Fruit fly (Drosophila melanogaster) whole organism, embryonic: ENCODE measurements around the gene CG16779.

Experiments
- Bteb2 ChIP-seq: fragments of 200-800 bp; sonication (Bioruptor generic); optimal IDR thresholded peaks from 2 replicates; lab custom pipeline; 2016; ENCODE audit warnings: missing biosample characterization, missing genetic modification characterization
- CG11247 ChIP-seq: fragments of 200-800 bp; sonication (Bioruptor generic); IDR thresholded peaks from 2 replicates; pipeline ENCODE4 v1.3.6; 2022; ENCODE audit warnings: missing biosample characterization, missing genetic modification characterization
- CG12769 ChIP-seq: fragments of 200-800 bp; sonication (Bioruptor generic); optimal IDR thresholded peaks from 2 replicates; lab custom pipeline; 2019; ENCODE audit warnings: missing biosample characterization, mild to moderate bottlenecking, missing genetic modification characterization, moderate library complexity
- CG13775 ChIP-seq: fragments of 200-800 bp; sonication (Bioruptor generic); optimal IDR thresholded peaks from 3 replicates; lab custom pipeline; 2017; ENCODE audit warnings: missing biosample characterization, mild to moderate bottlenecking, missing genetic modification characterization
- CG13894 ChIP-seq: fragments of 200-800 bp; sonication (Bioruptor generic); optimal IDR thresholded peaks from 3 replicates; lab custom pipeline; 2018; ENCODE audit warnings: missing biosample characterization, mild to moderate bottlenecking, missing genetic modification characterization, moderate library complexity
- CG14667 ChIP-seq: fragments of 200-800 bp; sonication (Bioruptor generic); IDR thresholded peaks from 2 replicates; pipeline ENCODE4 v1.3.6; 2022; ENCODE audit warnings: missing biosample characterization, missing genetic modification characterization
- CG15269 ChIP-seq: fragments of 200-800 bp; sonication (Bioruptor generic); optimal IDR thresholded peaks from 2 replicates; lab custom pipeline; 2018; ENCODE audit warnings: missing biosample characterization, mild to moderate bottlenecking, missing genetic modification characterization, moderate library complexity
- CG15514 ChIP-seq: fragments of 200-800 bp; sonication (Bioruptor generic); optimal IDR thresholded peaks from 3 replicates; lab custom pipeline; 2017; ENCODE audit warnings: missing biosample characterization, missing genetic modification characterization, mild to moderate bottlenecking, moderate library complexity, missing genetic modification reagents
- CG16813 ChIP-seq: fragments of 200-800 bp; sonication (Bioruptor generic); IDR thresholded peaks from 3 replicates; pipeline ENCODE4 v1.3.6; 2022; ENCODE audit warnings: missing biosample characterization, missing genetic modification characterization; ENCODE audit not compliant: partially characterized antibody
- CG17186 ChIP-seq: fragments of 200-800 bp; sonication (Bioruptor generic); optimal IDR thresholded peaks from 3 replicates; lab custom pipeline; 2017; ENCODE audit warnings: missing biosample characterization, missing genetic modification reagents, missing genetic modification characterization
- CG2678 ChIP-seq: fragments of 200-800 bp; sonication (Bioruptor generic); optimal IDR thresholded peaks from 3 replicates; lab custom pipeline; 2019; ENCODE audit warnings: missing biosample characterization, mild to moderate bottlenecking, missing genetic modification characterization, moderate library complexity
- CG31365 ChIP-seq: fragments of 200-800 bp; sonication (Bioruptor generic); optimal IDR thresholded peaks from 2 replicates; lab custom pipeline; 2018; ENCODE audit warnings: missing biosample characterization, mild to moderate bottlenecking, missing genetic modification characterization
- CG3838 ChIP-seq: fragments of 200-800 bp; sonication (Bioruptor generic); optimal IDR thresholded peaks from 3 replicates; lab custom pipeline; 2016; ENCODE audit warnings: missing biosample characterization, missing genetic modification characterization
- CG4404 ChIP-seq: fragments of 200-800 bp; sonication (Bioruptor generic); IDR thresholded peaks from 2 replicates; pipeline ENCODE4 v1.3.6; 2022; ENCODE audit warnings: missing biosample characterization, missing genetic modification characterization
- CG6175 ChIP-seq: fragments of 200-800 bp; sonication (Bioruptor generic); IDR thresholded peaks from 3 replicates; pipeline ENCODE4 v1.3.6; 2022; ENCODE audit warnings: missing biosample characterization, missing genetic modification characterization
- CG6254 ChIP-seq: fragments of 200-800 bp; sonication (Bioruptor generic); optimal IDR thresholded peaks from 3 replicates; lab custom pipeline; 2017; ENCODE audit warnings: mild to moderate bottlenecking, missing biosample characterization, missing genetic modification reagents, missing genetic modification characterization
- CG6813 ChIP-seq: fragments of 200-800 bp; sonication (Bioruptor generic); optimal IDR thresholded peaks from 2 replicates; lab custom pipeline; 2017; ENCODE audit warnings: missing biosample characterization, missing genetic modification characterization, mild to moderate bottlenecking, moderate library complexity, missing genetic modification reagents
- CG8290 ChIP-seq, 3 experiments: fragments of 200-800 bp; sonication (Bioruptor generic); optimal IDR thresholded peaks; 2 replicates each; lab custom pipeline; 2016 to 2019; ENCODE audit warnings: missing biosample characterization in 3 of 3, missing genetic modification characterization in 3 of 3, mild to moderate bottlenecking in 2 of 3, moderate library complexity in 1 of 3
- CG8359 ChIP-seq: fragments of 200-800 bp; sonication (Bioruptor generic); optimal IDR thresholded peaks from 2 replicates; lab custom pipeline; 2017; ENCODE audit warnings: missing biosample characterization, mild to moderate bottlenecking, missing genetic modification characterization, borderline replicate concordance
- CG9437 ChIP-seq: fragments of 200-800 bp; sonication (Bioruptor generic); optimal IDR thresholded peaks from 2 replicates; lab custom pipeline; 2018; ENCODE audit warnings: missing biosample characterization, mild to moderate bottlenecking, missing genetic modification characterization
- CkIIα-i1 ChIP-seq: fragments of 200-800 bp; sonication (Bioruptor generic); IDR thresholded peaks from 2 replicates; pipeline ENCODE4 v1.3.6; 2022; ENCODE audit warnings: missing biosample characterization, missing genetic modification characterization
- Fer1 ChIP-seq: fragments of 200-800 bp; sonication (Bioruptor generic); optimal IDR thresholded peaks from 2 replicates; lab custom pipeline; 2017; ENCODE audit warnings: missing biosample characterization, mild to moderate bottlenecking, missing genetic modification characterization
- HLH54F ChIP-seq: fragments of 200-800 bp; sonication (Bioruptor generic); optimal IDR thresholded peaks from 3 replicates; lab custom pipeline; 2016; ENCODE audit warnings: missing biosample characterization, missing genetic modification characterization
- Hmx ChIP-seq: fragments of 200-800 bp; sonication (Bioruptor generic); optimal IDR thresholded peaks from 2 replicates; lab custom pipeline; 2016; ENCODE audit warnings: missing biosample characterization, missing genetic modification characterization
- Hr3 ChIP-seq: fragments of 200-800 bp; sonication (Bioruptor generic); optimal IDR thresholded peaks from 3 replicates; lab custom pipeline; 2016; ENCODE audit warnings: missing biosample characterization, missing genetic modification characterization
- Hr78 ChIP-seq, 2 experiments: fragments of 200-800 bp in 1 of 2; fragments of >200 bp in 1 of 2; sonication (Bioruptor generic) in 1 of 2; optimal IDR thresholded peaks; 2 replicates each; lab custom pipeline; 2017 to 2019; ENCODE audit warnings: missing biosample characterization in 2 of 2, missing genetic modification characterization in 2 of 2, mild to moderate bottlenecking in 1 of 2, moderate library complexity in 1 of 2
- Med ChIP-seq: fragments of 200-800 bp; sonication (Bioruptor generic); peaks from one replicate; lab custom pipeline; 2016; ENCODE audit warnings: missing biosample characterization, missing genetic modification characterization, mild to moderate bottlenecking, inconsistent platforms, moderate library complexity
- Ptx1 ChIP-seq: fragments of 200-800 bp; sonication (Bioruptor generic); IDR thresholded peaks from 2 replicates; pipeline ENCODE4 v1.3.6; 2022; ENCODE audit warnings: missing biosample characterization, missing genetic modification characterization
- Sry-δ ChIP-seq: fragments of 200-800 bp; sonication (Bioruptor generic); optimal IDR thresholded peaks from 2 replicates; lab custom pipeline; 2016; ENCODE audit warnings: missing biosample characterization, missing genetic modification characterization
- abd-A ChIP-seq: fragments of 200-800 bp; sonication (Bioruptor generic); optimal IDR thresholded peaks from 3 replicates; lab custom pipeline; 2019; ENCODE audit warnings: missing biosample characterization, mild to moderate bottlenecking, missing genetic modification characterization, moderate library complexity
- ato ChIP-seq: fragments of 200-800 bp; sonication (Bioruptor generic); IDR thresholded peaks from 2 replicates; pipeline ENCODE4 v1.3.6; 2022; ENCODE audit warnings: missing biosample characterization, missing genetic modification characterization; ENCODE audit not compliant: partially characterized antibody
- cas ChIP-seq: fragments of 200-800 bp; sonication (Bioruptor generic); IDR thresholded peaks from 2 replicates; pipeline ENCODE4 v1.3.6; 2022; ENCODE audit warnings: missing biosample characterization, missing genetic modification characterization
- caup ChIP-seq: fragments of 200-800 bp; sonication (Bioruptor generic); optimal IDR thresholded peaks from 3 replicates; lab custom pipeline; 2017; ENCODE audit warnings: missing biosample characterization, mild to moderate bottlenecking, missing genetic modification characterization, moderate library complexity; ENCODE audit not compliant: severe bottlenecking
- chinmo ChIP-seq: fragments of 200-800 bp; sonication (Bioruptor generic); IDR thresholded peaks from 4 replicates; pipeline ENCODE4 v1.3.6; 2022; ENCODE audit warnings: missing biosample characterization, missing genetic modification characterization; ENCODE audit not compliant: partially characterized antibody
- ems ChIP-seq: fragments of 200-800 bp; sonication (Bioruptor generic); optimal IDR thresholded peaks from 3 replicates; lab custom pipeline; 2016; ENCODE audit warnings: missing biosample characterization, missing genetic modification characterization
- exex ChIP-seq: fragments of 200-800 bp; sonication (Bioruptor generic); optimal IDR thresholded peaks from 4 replicates; lab custom pipeline; 2018; ENCODE audit warnings: missing biosample characterization, mild to moderate bottlenecking, missing genetic modification characterization, moderate library complexity
- ftz-f1 ChIP-seq: fragments of 200-800 bp; sonication (Bioruptor generic); optimal IDR thresholded peaks from 2 replicates; lab custom pipeline; 2016; ENCODE audit warnings: missing biosample characterization, missing genetic modification characterization
- inv ChIP-seq: fragments of 200-800 bp; sonication (Bioruptor generic); IDR thresholded peaks from 2 replicates; pipeline ENCODE4 v1.3.6; 2022; ENCODE audit warnings: missing biosample characterization, missing genetic modification characterization; ENCODE audit not compliant: partially characterized antibody
- kni ChIP-seq: fragments of 200-800 bp; sonication (Bioruptor generic); optimal IDR thresholded peaks from 3 replicates; lab custom pipeline; 2017; ENCODE audit warnings: mild to moderate bottlenecking, missing biosample characterization, missing genetic modification reagents, missing genetic modification characterization
- luna ChIP-seq: fragments of 200-800 bp; sonication (Bioruptor generic); optimal IDR thresholded peaks from 2 replicates; lab custom pipeline; 2016; ENCODE audit warnings: missing biosample characterization, missing genetic modification characterization
- nau ChIP-seq: fragments of 200-800 bp; sonication (Bioruptor generic); optimal IDR thresholded peaks from 3 replicates; lab custom pipeline; 2017; ENCODE audit warnings: missing biosample characterization, mild to moderate bottlenecking, missing genetic modification characterization, missing genetic modification reagents
- pb ChIP-seq: fragments of 200-800 bp; sonication (Bioruptor generic); optimal IDR thresholded peaks from 3 replicates; lab custom pipeline; 2016; ENCODE audit warnings: missing biosample characterization, missing genetic modification characterization
- ranshi ChIP-seq: fragments of 200-800 bp; sonication (Bioruptor generic); IDR thresholded peaks from 2 replicates; pipeline ENCODE4 v1.3.6; 2022; ENCODE audit warnings: missing biosample characterization, missing genetic modification characterization
- scrt ChIP-seq: fragments of 200-800 bp; sonication (Bioruptor generic); optimal IDR thresholded peaks from 2 replicates; lab custom pipeline; 2018; ENCODE audit warnings: missing biosample characterization, mild to moderate bottlenecking, missing genetic modification characterization, moderate library complexity
- sd ChIP-seq: fragments of 200-800 bp; sonication (Bioruptor generic); optimal IDR thresholded peaks from 3 replicates; lab custom pipeline; 2018; ENCODE audit warnings: missing biosample characterization, mild to moderate bottlenecking, missing genetic modification characterization, moderate library complexity
- so ChIP-seq: fragments of 200-800 bp; sonication (Bioruptor generic); IDR thresholded peaks from 3 replicates; pipeline ENCODE4 v1.3.6; 2022; ENCODE audit warnings: missing biosample characterization, missing genetic modification characterization
- zf30C ChIP-seq: fragments of 200-800 bp; sonication (Bioruptor generic); optimal IDR thresholded peaks from 3 replicates; lab custom pipeline; 2018; ENCODE audit warnings: missing biosample characterization, mild to moderate bottlenecking, missing genetic modification characterization

The CG16779 gene

DNA sequence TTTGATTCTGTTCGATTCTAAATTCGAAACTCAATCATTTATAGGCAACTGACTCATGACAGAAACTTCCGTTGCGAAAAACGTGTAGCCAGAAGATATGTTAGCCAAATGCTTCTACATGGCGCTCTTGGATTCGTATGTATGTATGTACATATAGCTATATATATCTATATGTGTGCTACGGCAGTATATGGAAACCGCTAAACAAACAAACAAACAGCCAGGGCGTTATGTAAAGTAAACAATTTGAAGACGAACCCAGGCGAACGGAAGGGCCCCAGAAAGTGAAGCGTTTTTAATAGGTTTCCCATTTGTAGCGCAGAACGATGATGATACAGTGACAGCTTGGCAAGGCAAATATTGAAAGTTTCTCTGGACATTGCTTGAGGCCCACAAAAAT is 36.4 kb upstream of the CG16779 start (continued):
- peak; percentile 8 for TF ChIP-seq CG2678 (tag; lab: Kevin White, UChicago)

DNA sequence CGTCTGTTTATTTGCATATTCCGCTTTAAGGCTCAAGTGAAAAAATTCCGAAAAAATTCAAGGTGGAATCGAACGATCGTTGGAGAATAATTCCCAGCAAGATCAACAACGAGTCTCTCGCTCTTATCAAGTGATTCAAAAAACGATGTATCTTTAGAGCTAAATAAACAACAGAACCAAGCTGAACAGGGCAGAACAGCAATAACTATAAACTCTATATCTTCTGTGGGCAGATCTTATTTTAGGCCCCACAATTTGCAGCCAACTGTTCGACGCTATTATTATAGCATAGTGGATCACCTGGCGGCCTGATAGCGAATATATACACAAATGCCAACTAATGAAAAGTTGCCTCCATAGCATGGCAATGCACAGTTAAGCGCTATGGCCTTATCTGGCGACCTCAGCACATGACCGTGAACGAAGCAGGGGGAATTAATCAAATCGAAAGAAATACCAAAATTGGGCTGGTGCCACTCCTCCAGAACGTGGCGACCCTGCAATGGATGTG is 36.0 kb upstream of the CG16779 start:
- no peak for TF ChIP-seq CG31365 (tag; lab: Kevin White, UChicago)
- TF ChIP-seq scrt = no peak
- no peak for TF ChIP-seq CG16813
- no peak for TF ChIP-seq CkIIα-i1 (GFP tag; lab: Robert Waterston, UW)
- TF ChIP-seq Sry-δ (GFP tag; lab: Kevin White, UChicago) = no peak
- TF ChIP-seq CG9437 (GFP tag; lab: Kevin White, UChicago) = no peak
- TF ChIP-seq Hr78 (GFP tag; optimal IDR thresholded peaks at IDR 0.05; lab: Kevin White, UChicago) = peak in 1 of 2 experiments; percentile 67
- TF ChIP-seq so (GFP tag; lab: Robert Waterston, UW) = no peak
- TF ChIP-seq Med (GFP tag; lab: Kevin White, UChicago) = peak; percentile 53
- no peak for TF ChIP-seq CG6254 (GFP tag; lab: Kevin White, UChicago)
- peak; percentile 21 for TF ChIP-seq HLH54F
- TF ChIP-seq Bteb2 (GFP tag; lab: Kevin White, UChicago) = no peak
- TF ChIP-seq cas (GFP tag; lab: Robert Waterston, UW) = no peak
- peak; percentile 33 for TF ChIP-seq abd-A (tag; lab: Kevin White, UChicago)
- TF ChIP-seq CG6813 (GFP tag; lab: Kevin White, UChicago) = no peak
- TF ChIP-seq sd (tag; lab: Kevin White, UChicago) = peak; percentile 69
- no peak for TF ChIP-seq luna
- no peak for TF ChIP-seq CG6175 (GFP tag; lab: Robert Waterston, UW)
- no peak for TF ChIP-seq pb
- no peak for TF ChIP-seq CG13775 (GFP tag; lab: Kevin White, UChicago)
- peak; percentile 19 for TF ChIP-seq Fer1 (GFP tag; lab: Kevin White, UChicago)
- peak; percentile 62 for TF ChIP-seq CG12769 (tag; lab: Kevin White, UChicago)
- no peak for TF ChIP-seq ranshi (GFP tag; lab: Robert Waterston, UW)
- TF ChIP-seq CG8359 (GFP tag; lab: Kevin White, UChicago) = no peak
- no peak for TF ChIP-seq Hmx
- TF ChIP-seq CG11247 (GFP tag; lab: Robert Waterston, UW) = no peak
- no peak for TF ChIP-seq inv (GFP tag; lab: Robert Waterston, UW)
- no peak for TF ChIP-seq ato (GFP tag; lab: Robert Waterston, UW)
- peak; percentile 9 for TF ChIP-seq CG15269 (tag; lab: Kevin White, UChicago)
- TF ChIP-seq nau (GFP tag; lab: Kevin White, UChicago) = no peak
- peak; percentile 93 for TF ChIP-seq ftz-f1 (GFP tag; lab: Kevin White, UChicago)
- peak; percentile 82; the same call in 2 of the 4 replicates for TF ChIP-seq chinmo (GFP tag; lab: Robert Waterston, UW)
- TF ChIP-seq CG4404 (GFP tag; lab: Robert Waterston, UW) = no peak
- no peak for TF ChIP-seq Ptx1 (GFP tag; lab: Robert Waterston, UW)
- TF ChIP-seq ems (GFP tag; lab: Kevin White, UChicago) = no peak
- TF ChIP-seq Hr3 (GFP tag; lab: Kevin White, UChicago) = no peak
- TF ChIP-seq CG3838 = no peak
- TF ChIP-seq zf30C (GFP tag; lab: Kevin White, UChicago) = no peak
- peak; percentile 15 for TF ChIP-seq caup (GFP tag; lab: Kevin White, UChicago)
- TF ChIP-seq CG15514 = peak; percentile 41
- TF ChIP-seq kni (GFP tag; lab: Kevin White, UChicago) = no peak
- no peak for TF ChIP-seq CG17186 (GFP tag; lab: Kevin White, UChicago)
- TF ChIP-seq exex (tag; lab: Kevin White, UChicago) = peak; percentile 72
- TF ChIP-seq CG13894 = peak; percentile 98
- no peak for TF ChIP-seq CG14667 (GFP tag; lab: Robert Waterston, UW)
- TF ChIP-seq CG8290 (GFP tag; optimal IDR thresholded peaks at IDR 0.05; lab: Kevin White, UChicago) = no peak
- peak in 1 of 2 experiments; percentile 37 for TF ChIP-seq CG8290 (tag; optimal IDR thresholded peaks at IDR 0.05; lab: Kevin White, UChicago)
